Fruit fly (Drosophila melanogaster) S2 (cell line): ENCODE measurements around the gene Paf-AHalpha.

ENCODE experiments used
- CG8478 ChIP-seq: fragments of >200 bp; optimal IDR thresholded peaks from 2 replicates; lab custom pipeline; 2018
- CTCF ChIP-seq, 2 experiments: fragments of >200 bp; optimal IDR thresholded peaks; 2 replicates each; lab custom pipeline; 2018

- TF ChIP-seq CG8478 (no peak), CTCF (optimal IDR thresholded peaks at IDR 0.05; lab: Kevin White, UChicago) (no peak)
Measured at dm6 chrX:15740881-15741280, 44.5 kb downstream of the Paf-AHalpha start.
